Worm (Caenorhabditis elegans) whole organism, L2 larva: ENCODE results near the gene fbxb-2.

Experiments
- C34F6.9 ChIP-seq: fragments of 150-350 bp; optimal IDR thresholded peaks from 2 replicates; lab custom pipeline; 2014; ENCODE audit warnings: missing biosample characterization, missing genetic modification characterization
- F13H6.1 ChIP-seq: sonication (generic microtip); optimal IDR thresholded peaks from 2 replicates; lab custom pipeline; 2016; ENCODE audit warnings: missing genetic modification characterization, missing compliant biosample characterization
- R02D3.7 ChIP-seq: fragments of 150-350 bp; optimal IDR thresholded peaks from 2 replicates; lab custom pipeline; 2014; ENCODE audit warnings: missing biosample characterization, missing genetic modification characterization
- aly-2 ChIP-seq: fragments of 150-350 bp; optimal IDR thresholded peaks from 2 replicates; lab custom pipeline; 2014; ENCODE audit warnings: missing biosample characterization, missing genetic modification characterization
- ama-1 ChIP-seq: fragments of 150-350 bp; optimal IDR thresholded peaks from 2 replicates; lab custom pipeline; 2018; ENCODE audit warnings: inconsistent platforms
- blmp-1 ChIP-seq: sonication (generic microtip); optimal IDR thresholded peaks from 2 replicates; lab custom pipeline; 2017; ENCODE audit warnings: missing genetic modification characterization, mild to moderate bottlenecking, missing compliant biosample characterization, antibody characterized with exemption, moderate library complexity; ENCODE audit not compliant: insufficient read depth
- ceh-16 ChIP-seq: fragments of 150-350 bp; optimal IDR thresholded peaks from 2 replicates; lab custom pipeline; 2014; ENCODE audit warnings: missing biosample characterization, missing genetic modification characterization
- ceh-82 ChIP-seq: fragments of 150-350 bp; optimal IDR thresholded peaks from 2 replicates; lab custom pipeline; 2014; ENCODE audit warnings: missing biosample characterization, missing genetic modification characterization
- crh-2 ChIP-seq: sonication (generic microtip); optimal IDR thresholded peaks from 2 replicates; lab custom pipeline; 2017; ENCODE audit warnings: missing biosample characterization, missing genetic modification characterization
- egl-27 ChIP-seq: sonication (generic microtip); optimal IDR thresholded peaks from 3 replicates; lab custom pipeline; 2017; ENCODE audit warnings: missing biosample characterization, missing genetic modification reagents, missing genetic modification characterization
- fos-1 ChIP-seq: fragments of 150-350 bp; optimal IDR thresholded peaks from 2 replicates; lab custom pipeline; 2014; ENCODE audit warnings: missing biosample characterization, missing genetic modification characterization
- gmeb-1 ChIP-seq: fragments of 150-350 bp; optimal IDR thresholded peaks from 2 replicates; lab custom pipeline; 2014; ENCODE audit warnings: missing biosample characterization, missing genetic modification characterization
- lin-11 ChIP-seq: fragments of 150-350 bp; sonication (generic microtip); optimal IDR thresholded peaks from 2 replicates; lab custom pipeline; 2014; ENCODE audit warnings: missing biosample characterization, missing genetic modification characterization, inconsistent platforms, mixed read lengths
- lin-13 ChIP-seq: fragments of 150-350 bp; optimal IDR thresholded peaks from 2 replicates; lab custom pipeline; 2014; ENCODE audit warnings: missing biosample characterization, missing genetic modification reagents, missing genetic modification characterization
- lin-39 ChIP-seq: fragments of 150-350 bp; optimal IDR thresholded peaks from 2 replicates; lab custom pipeline; 2014; ENCODE audit warnings: missing biosample characterization, missing genetic modification reagents, missing genetic modification characterization
- lsy-2 ChIP-seq, 2 experiments: fragments of 150-350 bp in 1 of 2; sonication (generic microtip) in 1 of 2; optimal IDR thresholded peaks; 2 replicates each; lab custom pipeline; 2014 to 2017; ENCODE audit warnings: missing biosample characterization in 2 of 2, missing genetic modification characterization in 2 of 2
- mbf-1 ChIP-seq: sonication (generic microtip); optimal IDR thresholded peaks from 2 replicates; lab custom pipeline; 2017; ENCODE audit warnings: missing biosample characterization, missing genetic modification characterization
- mdl-1 ChIP-seq, 2 experiments: fragments of 150-350 bp in 1 of 2; sonication (generic microtip) in 1 of 2; optimal IDR thresholded peaks; 2 replicates each; lab custom pipeline; 2017; ENCODE audit warnings: missing biosample characterization in 2 of 2, missing genetic modification characterization in 2 of 2
- nhr-11 ChIP-seq: fragments of 150-350 bp; optimal IDR thresholded peaks from 2 replicates; lab custom pipeline; 2014; ENCODE audit warnings: missing biosample characterization, missing genetic modification characterization
- nhr-12 ChIP-seq: fragments of 150-350 bp; optimal IDR thresholded peaks from 2 replicates; lab custom pipeline; 2014; ENCODE audit warnings: missing biosample characterization, missing genetic modification characterization
- nhr-129 ChIP-seq: fragments of 150-350 bp; optimal IDR thresholded peaks from 2 replicates; lab custom pipeline; 2014; ENCODE audit warnings: missing biosample characterization, missing genetic modification characterization
- nhr-21 ChIP-seq: fragments of 150-350 bp; optimal IDR thresholded peaks from 2 replicates; lab custom pipeline; 2014; ENCODE audit warnings: missing biosample characterization, missing genetic modification characterization
- nhr-23 ChIP-seq: fragments of 150-350 bp; optimal IDR thresholded peaks from 2 replicates; lab custom pipeline; 2014; ENCODE audit warnings: missing biosample characterization, missing genetic modification reagents, missing genetic modification characterization
- nhr-237 ChIP-seq: fragments of 150-350 bp; optimal IDR thresholded peaks from 2 replicates; lab custom pipeline; 2014; ENCODE audit warnings: missing biosample characterization, missing genetic modification characterization
- nhr-25 ChIP-seq: fragments of 150-350 bp; sonication (generic microtip); optimal IDR thresholded peaks from 3 replicates; lab custom pipeline; 2014; ENCODE audit warnings: missing biosample characterization, missing genetic modification characterization
- nhr-6 ChIP-seq: fragments of 150-350 bp; optimal IDR thresholded peaks from 2 replicates; lab custom pipeline; 2014; ENCODE audit warnings: missing biosample characterization, missing genetic modification characterization
- peb-1 ChIP-seq: fragments of 150-350 bp; optimal IDR thresholded peaks from 2 replicates; lab custom pipeline; 2014; ENCODE audit warnings: missing biosample characterization, missing genetic modification characterization
- sem-4 ChIP-seq: fragments of 150-350 bp; optimal IDR thresholded peaks from 2 replicates; lab custom pipeline; 2014; ENCODE audit warnings: missing biosample characterization, missing genetic modification reagents, missing genetic modification characterization
- skn-1 ChIP-seq: sonication (generic microtip); optimal IDR thresholded peaks from 2 replicates; lab custom pipeline; 2017; ENCODE audit warnings: missing biosample characterization, missing genetic modification characterization
- sma-9 ChIP-seq, 2 experiments: fragments of 150-350 bp in 1 of 2; sonication (generic microtip) in 1 of 2; optimal IDR thresholded peaks; 2 replicates each; lab custom pipeline; 2014 to 2016; ENCODE audit warnings: missing genetic modification characterization in 2 of 2, mild to moderate bottlenecking in 1 of 2, missing biosample characterization in 1 of 2, missing compliant biosample characterization in 1 of 2, missing genetic modification reagents in 1 of 2, moderate library complexity in 1 of 2
- snpc-4 ChIP-seq: fragments of 150-350 bp; optimal IDR thresholded peaks from 2 replicates; lab custom pipeline; 2014; ENCODE audit warnings: missing biosample characterization, missing genetic modification characterization
- unc-55 ChIP-seq: fragments of 150-350 bp; sonication (generic microtip); optimal IDR thresholded peaks from 3 replicates; lab custom pipeline; 2014; ENCODE audit warnings: missing biosample characterization, missing genetic modification reagents, missing genetic modification characterization
- unc-62 ChIP-seq: fragments of 150-350 bp; optimal IDR thresholded peaks from 2 replicates; lab custom pipeline; 2014; ENCODE audit warnings: missing biosample characterization, missing genetic modification reagents, missing genetic modification characterization
- zag-1 ChIP-seq: fragments of 150-350 bp; optimal IDR thresholded peaks from 2 replicates; lab custom pipeline; 2014; ENCODE audit warnings: missing biosample characterization, missing genetic modification characterization
- ztf-1 ChIP-seq: fragments of 200-800 bp; sonication (Bioruptor generic); conservative IDR thresholded peaks from 2 replicates; pipeline ENCODE4 v1.3.6; 2022; ENCODE audit warnings: missing genetic modification characterization, missing compliant biosample characterization
- ztf-11 ChIP-seq: sonication (generic microtip); optimal IDR thresholded peaks from 2 replicates; lab custom pipeline; 2017; ENCODE audit warnings: missing biosample characterization, missing genetic modification characterization
- ztf-4 ChIP-seq: fragments of 150-350 bp; optimal IDR thresholded peaks from 2 replicates; lab custom pipeline; 2014; ENCODE audit warnings: missing biosample characterization, missing genetic modification characterization

Gene fbxb-2

ce11 chrV:19206911-19207310, 30.2 kb downstream of the fbxb-2 start:
- TF ChIP-seq sem-4, result no peak
- TF ChIP-seq fos-1 (tag; lab: Kevin White, UChicago), result peak; percentile 73
- TF ChIP-seq mbf-1, result no peak
- peak; percentile 55 for TF ChIP-seq crh-2 (tag; lab: Kevin White, UChicago)
- no peak for TF ChIP-seq ama-1 (lab: Kevin White, UChicago)
- TF ChIP-seq blmp-1 (tag; lab: Kevin White, UChicago), result no peak
- TF ChIP-seq ztf-1 (GFP tag; lab: Robert Waterston, UW), result no peak
- no peak for TF ChIP-seq nhr-11 (tag; lab: Kevin White, UChicago)

DNA sequence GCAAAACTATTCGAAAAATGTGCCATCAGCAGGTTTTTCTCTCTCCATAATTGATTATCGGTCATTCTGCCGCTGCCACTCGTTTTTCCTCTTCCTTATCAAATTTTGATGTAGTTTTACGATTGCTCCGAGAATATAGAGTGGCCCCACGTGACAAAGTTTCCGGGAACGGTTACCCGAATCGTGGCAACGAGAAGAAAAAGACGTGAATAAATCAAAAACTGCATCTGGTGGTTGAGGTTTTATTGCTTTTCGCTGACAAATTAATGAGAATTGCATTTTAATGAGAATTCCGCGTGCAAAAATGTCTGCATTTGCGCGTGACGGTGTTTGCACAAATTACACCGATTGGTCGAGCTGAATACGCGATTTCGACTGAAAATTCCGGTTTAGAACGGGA, 31.7 kb downstream of the fbxb-2 start:
- TF ChIP-seq peb-1 (tag; lab: Kevin White, UChicago) (no peak), fos-1 (tag; lab: Kevin White, UChicago) (peak; percentile 50), crh-2 (tag; lab: Kevin White, UChicago) (peak; percentile 72), mdl-1 (tag; optimal IDR thresholded peaks at IDR 0.05; lab: Kevin White, UChicago) (peak in 1 of 2 experiments; percentile 59), sma-9 (GFP tag; optimal IDR thresholded peaks at IDR 0.05; lab: Kevin White, UChicago) (peak; percentile 41), sma-9 (tag; optimal IDR thresholded peaks at IDR 0.05; lab: Kevin White, UChicago) (no peak)

DNA sequence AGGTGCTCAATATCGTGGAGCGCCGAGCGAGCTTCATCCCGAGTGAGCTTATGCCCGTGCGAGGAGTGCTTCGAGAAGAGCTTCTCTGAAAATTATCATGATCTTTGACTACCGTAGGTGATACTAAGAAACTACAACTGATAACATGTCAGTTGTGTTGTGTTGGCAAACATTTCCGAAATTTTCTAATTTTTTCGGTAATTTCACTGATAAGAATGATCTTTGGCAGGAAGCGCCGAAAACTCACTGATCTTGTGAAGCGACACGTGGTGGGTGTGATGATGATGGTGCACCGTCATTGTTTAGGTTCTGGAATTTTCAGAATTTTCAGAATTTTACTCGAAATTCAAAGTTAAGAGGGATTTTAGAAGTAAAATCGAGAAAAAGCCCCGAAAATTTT, 33.8 kb downstream of the fbxb-2 start, which contains the start of gene Y39B6A.1:
Y39B6A.1 (minus strand) TSS at position 309 of the 400 bp plus-strand sequence.
- TF ChIP-seq snpc-4 (tag; lab: Kevin White, UChicago) (no peak), crh-2 (tag; lab: Kevin White, UChicago) (peak; percentile 62), gmeb-1 (tag; lab: Kevin White, UChicago) (no peak), sma-9 (GFP tag; optimal IDR thresholded peaks at IDR 0.05; lab: Kevin White, UChicago) (peak; percentile 55), sma-9 (tag; optimal IDR thresholded peaks at IDR 0.05; lab: Kevin White, UChicago) (no peak), fos-1 (tag; lab: Kevin White, UChicago) (peak; percentile 26), mdl-1 (tag; optimal IDR thresholded peaks at IDR 0.05; lab: Kevin White, UChicago) (no peak), aly-2 (tag; lab: Kevin White, UChicago) (no peak), ztf-1 (GFP tag; lab: Robert Waterston, UW) (no peak), unc-62 (no peak)

ce11 chrV:19202800-19203199, 34.3 kb downstream of the fbxb-2 start:
- TF ChIP-seq lin-11 (no peak), ama-1 (lab: Kevin White, UChicago) (no peak), nhr-6 (tag; lab: Kevin White, UChicago) (no peak), mdl-1 (tag; optimal IDR thresholded peaks at IDR 0.05; lab: Kevin White, UChicago) (no peak), nhr-237 (tag; lab: Kevin White, UChicago) (no peak), ceh-82 (tag; lab: Kevin White, UChicago) (no peak), nhr-12 (tag; lab: Kevin White, UChicago) (no peak), egl-27 (tag; lab: Kevin White, UChicago) (no peak), ceh-16 (tag; lab: Kevin White, UChicago) (no peak), zag-1 (tag; lab: Kevin White, UChicago) (no peak)

DNA sequence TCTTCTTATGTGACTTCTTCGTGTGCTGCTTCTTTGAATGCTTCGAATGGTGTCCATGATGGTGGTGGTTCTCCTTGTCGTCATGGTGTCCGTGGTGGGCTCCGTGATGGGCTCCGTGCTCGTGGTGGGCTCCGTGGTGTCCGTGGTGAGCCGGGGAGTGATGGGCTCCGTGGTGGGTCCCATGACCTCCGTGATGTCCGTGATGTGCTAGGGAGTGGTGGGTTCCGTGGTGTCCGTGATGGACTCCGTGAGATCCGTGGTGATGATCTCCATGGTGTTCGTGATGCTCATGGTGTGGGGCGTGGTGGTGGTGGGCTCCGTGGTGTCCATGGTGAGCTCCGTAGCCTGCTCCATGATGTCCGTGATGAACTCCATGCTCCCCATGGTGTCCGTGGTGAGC, 35.9 kb downstream of the fbxb-2 start:
- TF ChIP-seq nhr-6 (tag; lab: Kevin White, UChicago) (no peak), nhr-23 (tag; lab: Kevin White, UChicago) (no peak), skn-1 (no peak), ztf-11 (no peak), lin-39 (tag; lab: Kevin White, UChicago) (no peak)
- TF ChIP-seq, all 48 proteins: peak for 0

ce11 chrV:19189963-19190597, 47.0 kb downstream of the fbxb-2 start, which contains the start of the genes Y39B6A.3 and pph-5:
Gene Y39B6A.3, minus strand, starts transcription at chrV:19190013.
Gene pph-5, plus strand, starts transcription at chrV:19190547.
- TF ChIP-seq F13H6.1 (tag; lab: Kevin White, UChicago), result no peak
- TF ChIP-seq R02D3.7, result peak; percentile 95
- no peak for TF ChIP-seq ztf-4 (tag; lab: Kevin White, UChicago)
- TF ChIP-seq crh-2 (tag; lab: Kevin White, UChicago), result peak; percentile 44
- TF ChIP-seq gmeb-1 (tag; lab: Kevin White, UChicago), result peak; percentile 39
- TF ChIP-seq lsy-2 (tag; optimal IDR thresholded peaks at IDR 0.05; lab: Kevin White, UChicago), result peak; percentile 34 to 70
- TF ChIP-seq nhr-21 (tag; lab: Kevin White, UChicago), result no peak
- TF ChIP-seq lin-13 (GFP tag; lab: Kevin White, UChicago), result peak; percentile 71
- TF ChIP-seq C34F6.9, result peak; percentile 62
- no peak for TF ChIP-seq fos-1 (tag; lab: Kevin White, UChicago)
- TF ChIP-seq nhr-129 (tag; lab: Kevin White, UChicago), result peak; percentile 31
- no peak for TF ChIP-seq nhr-25
- peak; percentile 32 for TF ChIP-seq unc-55 (GFP tag; lab: Kevin White, UChicago)
